Fruit fly (Drosophila melanogaster): ENCODE data around the gene Kdm2.

Gene Kdm2

dm6 chr3R:9053021-9053420, 726 bp downstream of the Kdm2 start (continued):
- TF ChIP-seq salr (GFP tag; optimal IDR thresholded peaks at IDR 0.05) (no peak), Hr39 (GFP tag; optimal IDR thresholded peaks at IDR 0.05) (peak; percentile 19), CG8119 (GFP tag; IDR thresholded peaks at IDR 0.05) (no peak), lz (GFP tag; optimal IDR thresholded peaks at IDR 0.05) (peak; percentile 31), spab (GFP tag; optimal IDR thresholded peaks at IDR 0.05) (peak; percentile 68), CG6163 (GFP tag; IDR thresholded peaks at IDR 0.05) (no peak), Blimp-1 (GFP tag; optimal IDR thresholded peaks at IDR 0.05) (peak; percentile 81), CG34406 (GFP tag; optimal IDR thresholded peaks at IDR 0.05) (peak; percentile 38), Ets21C (GFP tag; optimal IDR thresholded peaks at IDR 0.05) (peak; percentile 10), svp (GFP tag) (peak; percentile 94), fd59A (GFP tag; optimal IDR thresholded peaks at IDR 0.05) (no peak), Sox102F (GFP tag; optimal IDR thresholded peaks at IDR 0.05) (peak; percentile 66), Eip75B (GFP tag; optimal IDR thresholded peaks at IDR 0.05) (peak; percentile 66), CG11762 (GFP tag; optimal IDR thresholded peaks at IDR 0.05; ENCODE audit: insufficient read depth) (no peak), CG9139 (GFP tag; optimal IDR thresholded peaks at IDR 0.05) (peak; percentile 75), Eip78C (GFP tag) (peak; percentile 89), fd85E (GFP tag; optimal IDR thresholded peaks at IDR 0.05) (peak; percentile 50), dac (GFP tag; optimal IDR thresholded peaks at IDR 0.05) (peak; percentile 27), CG32006 (GFP tag; optimal IDR thresholded peaks at IDR 0.05) (peak; percentile 57), CG8319 (GFP tag; optimal IDR thresholded peaks at IDR 0.05) (no peak), cyc (GFP tag; optimal IDR thresholded peaks at IDR 0.05) (peak; percentile 45), ss (GFP tag; optimal IDR thresholded peaks at IDR 0.05) (peak; percentile 84 to 93), Sox15 (GFP tag; optimal IDR thresholded peaks at IDR 0.05) (no peak), Smox (GFP tag; optimal IDR thresholded peaks at IDR 0.05) (peak; percentile 48), Lpt (GFP tag; optimal IDR thresholded peaks at IDR 0.05) (peak; percentile 79), CG6792 (GFP tag; optimal IDR thresholded peaks at IDR 0.05) (peak; percentile 62), CG8632 (GFP tag; optimal IDR thresholded peaks at IDR 0.05) (peak; percentile 39), CG6276 (GFP tag; optimal IDR thresholded peaks at IDR 0.05) (peak; percentile 64)

DNA sequence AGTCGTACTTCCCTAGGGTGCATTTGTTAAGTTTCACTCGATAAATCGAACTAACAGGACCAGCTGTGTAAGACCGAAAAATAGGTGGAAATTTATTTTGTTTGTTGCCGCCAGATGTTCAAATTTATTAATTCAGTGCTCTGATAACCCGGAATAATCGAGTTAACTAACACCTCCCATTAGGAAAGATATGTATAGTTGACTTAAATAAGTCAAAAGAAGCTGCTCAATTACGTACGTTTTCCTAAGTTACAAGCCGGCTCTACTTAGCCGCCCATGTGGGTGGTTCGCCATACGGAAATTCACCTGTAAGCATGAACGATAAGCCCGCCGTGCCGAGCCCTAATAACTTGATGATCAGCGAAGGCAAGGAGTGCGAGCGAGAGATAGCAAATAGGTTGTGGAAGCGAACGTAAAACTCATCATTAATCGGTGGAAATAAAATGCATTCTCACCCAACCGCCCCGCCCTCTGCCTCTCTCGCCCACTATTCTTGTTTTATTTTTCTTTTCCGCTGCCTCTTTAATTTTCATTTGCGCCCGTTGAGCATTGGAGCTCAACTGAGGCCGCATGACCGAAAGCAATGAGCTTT, 1.7 kb downstream of the Kdm2 start:
- TF ChIP-seq CG4318 (GFP tag; optimal IDR thresholded peaks at IDR 0.05) (peak; percentile 53), vri (GFP tag; optimal IDR thresholded peaks at IDR 0.05) (no peak), Met (GFP tag; optimal IDR thresholded peaks at IDR 0.05) (peak; percentile 62), pdm3 (GFP tag; optimal IDR thresholded peaks at IDR 0.05) (peak; percentile 71), fkh (GFP tag; optimal IDR thresholded peaks at IDR 0.05) (no peak), CG9139 (GFP tag; optimal IDR thresholded peaks at IDR 0.05) (no peak), CG11902 (GFP tag; optimal IDR thresholded peaks at IDR 0.05) (peak; percentile 55), Eip75B (GFP tag; optimal IDR thresholded peaks at IDR 0.05) (peak; percentile 17), CG15336 (GFP tag; IDR thresholded peaks at IDR 0.05) (no peak), Blimp-1 (GFP tag; optimal IDR thresholded peaks at IDR 0.05) (peak; percentile 19), dsx (GFP tag; optimal IDR thresholded peaks at IDR 0.05; ENCODE audit: poor library complexity, severe bottlenecking) (no peak), Hr39 (GFP tag; optimal IDR thresholded peaks at IDR 0.05) (peak; percentile 80), achi (GFP tag; optimal IDR thresholded peaks at IDR 0.05) (peak; percentile 58), cyc (GFP tag; optimal IDR thresholded peaks at IDR 0.05) (peak; percentile 66), acj6 (GFP tag; optimal IDR thresholded peaks at IDR 0.05) (peak; percentile 46), CG3032 (tag; optimal IDR thresholded peaks at IDR 0.05) (peak; percentile 58), lz (GFP tag; optimal IDR thresholded peaks at IDR 0.05) (peak; percentile 69), eg (GFP tag; IDR thresholded peaks at IDR 0.05) (no peak), Ets21C (GFP tag; optimal IDR thresholded peaks at IDR 0.05) (peak; percentile 28), OdsH (GFP tag; optimal IDR thresholded peaks at IDR 0.05) (peak; percentile 58), CG8632 (GFP tag; optimal IDR thresholded peaks at IDR 0.05) (peak; percentile 63), svp (GFP tag) (peak; percentile 90), CG32006 (GFP tag; optimal IDR thresholded peaks at IDR 0.05) (peak; percentile 80), spab (GFP tag; optimal IDR thresholded peaks at IDR 0.05) (peak; percentile 48), Ets96B (tag; optimal IDR thresholded peaks at IDR 0.05) (peak; percentile 51), CG8319 (GFP tag; optimal IDR thresholded peaks at IDR 0.05) (peak; percentile 30), CG6808 (GFP tag; optimal IDR thresholded peaks at IDR 0.05) (peak; percentile 53), Sox102F (GFP tag; optimal IDR thresholded peaks at IDR 0.05) (peak; percentile 57), CG6854 (GFP tag; optimal IDR thresholded peaks at IDR 0.05) (no peak), CG31627 (GFP tag; optimal IDR thresholded peaks at IDR 0.05) (peak; percentile 66), Smox (GFP tag; optimal IDR thresholded peaks at IDR 0.05) (peak; percentile 53), CG1621 (tag; optimal IDR thresholded peaks at IDR 0.05) (no peak), CG10631 (GFP tag; optimal IDR thresholded peaks at IDR 0.05) (peak; percentile 48), CG11294 (GFP tag; IDR thresholded peaks at IDR 0.05) (no peak)
